Worm (Caenorhabditis elegans) whole organism, early embryonic: Measurements from ENCODE around the gene C08E8.6.

Experiments used
- ceh-13 ChIP-seq: fragments of 200-800 bp; sonication (Bioruptor generic); optimal IDR thresholded peaks from 2 replicates; lab custom pipeline; 2018; ENCODE audit warnings: mild to moderate bottlenecking, missing genetic modification characterization, missing compliant biosample characterization
- scrt-1 ChIP-seq: fragments of 200-800 bp; sonication (Bioruptor generic); IDR thresholded peaks from 2 replicates; pipeline ENCODE4 v1.3.6; 2022; ENCODE audit warnings: missing genetic modification characterization, missing compliant biosample characterization

DNA sequence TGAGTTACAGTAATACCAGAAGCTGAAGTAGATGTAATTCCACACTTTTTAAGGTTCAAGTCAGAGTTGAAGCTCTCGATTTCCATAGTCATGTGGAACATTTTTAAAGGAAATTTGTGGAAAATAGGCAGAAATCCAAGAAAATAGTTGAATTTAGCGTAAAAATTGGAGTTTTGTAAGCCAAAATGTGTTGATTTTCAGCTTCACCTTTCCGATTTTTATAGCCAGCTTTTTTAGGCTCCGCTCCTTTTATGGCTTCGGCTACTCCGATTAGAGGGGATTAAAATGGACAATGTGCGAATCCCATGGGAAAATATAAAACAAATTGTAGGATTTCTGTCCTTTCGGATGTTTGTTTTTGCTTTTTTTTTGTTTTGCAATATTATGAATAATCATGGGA, at the start of gene C08E8.6:
- TF ChIP-seq ceh-13 (GFP tag; lab: Kevin White, UChicago): no peak
- TF ChIP-seq scrt-1 (GFP tag; lab: Robert Waterston, UW): no peak
